Fruit fly (Drosophila melanogaster): ENCODE results near the gene D19B.

Gene D19B

DNA sequence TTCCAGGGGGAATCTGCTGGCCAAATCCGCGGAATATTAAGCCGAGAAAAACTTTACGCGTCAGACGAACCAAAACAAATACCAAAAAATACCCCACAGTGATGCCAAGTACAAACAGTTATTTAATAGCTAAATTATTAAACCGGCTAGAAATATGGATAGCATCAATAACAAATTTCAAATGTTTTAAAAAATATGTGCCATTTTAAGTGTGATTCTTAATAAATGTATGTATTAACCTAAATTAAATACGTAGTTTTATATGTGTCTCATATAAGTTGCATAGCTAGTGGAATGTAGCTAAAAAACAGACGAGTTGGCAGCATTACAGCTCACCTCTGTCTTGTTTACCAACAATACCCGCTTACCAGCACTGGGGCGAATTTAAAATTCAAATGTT, 2.9 kb downstream of the D19B start, which contains the start of gene CG10274 (continued):
- TF ChIP-seq Chrac-16 (GFP tag; optimal IDR thresholded peaks at IDR 0.05), result peak; percentile 85
- TF ChIP-seq CG18011 (GFP tag; optimal IDR thresholded peaks at IDR 0.05), result peak; percentile 59
- TF ChIP-seq pros (GFP tag; optimal IDR thresholded peaks at IDR 0.05), result no peak
- TF ChIP-seq CG8924 (tag; optimal IDR thresholded peaks at IDR 0.05), result peak; percentile 79
- no peak for TF ChIP-seq Meics (GFP tag; optimal IDR thresholded peaks at IDR 0.05)
- TF ChIP-seq luna (GFP tag; optimal IDR thresholded peaks at IDR 0.05), result peak; percentile 65
- no peak for TF ChIP-seq scrt (GFP tag; optimal IDR thresholded peaks at IDR 0.05)
- TF ChIP-seq CG3995 (GFP tag; optimal IDR thresholded peaks at IDR 0.05), result peak; percentile 79
- TF ChIP-seq Awh (GFP tag; IDR thresholded peaks at IDR 0.05), result no peak
- peak; percentile 52 for TF ChIP-seq gfzf (GFP tag; optimal IDR thresholded peaks at IDR 0.05)
- peak; percentile 72 for TF ChIP-seq CG18764 (GFP tag; optimal IDR thresholded peaks at IDR 0.05)
- TF ChIP-seq Ptx1 (GFP tag; IDR thresholded peaks at IDR 0.05), result peak; percentile 76
- TF ChIP-seq lov (optimal IDR thresholded peaks at IDR 0.05), result no peak
- TF ChIP-seq lov (GFP tag; IDR thresholded peaks at IDR 0.05), result no peak
- peak; percentile 16 for TF ChIP-seq CG30431 (GFP tag; optimal IDR thresholded peaks at IDR 0.05)
- no peak for TF ChIP-seq Scr (GFP tag; IDR thresholded peaks at IDR 0.05; ENCODE audit: partially characterized antibody)
- TF ChIP-seq CG9817 (tag; optimal IDR thresholded peaks at IDR 0.05), result peak; percentile 81
- TF ChIP-seq ac (GFP tag; optimal IDR thresholded peaks at IDR 0.05), result no peak
- peak; percentile 67 for TF ChIP-seq CG9437 (GFP tag; optimal IDR thresholded peaks at IDR 0.05)
- TF ChIP-seq H15 (GFP tag; IDR thresholded peaks at IDR 0.05), result peak; percentile 47; the same call in 1 of the 3 replicates
- TF ChIP-seq gcm2 (GFP tag; optimal IDR thresholded peaks at IDR 0.05), result peak; percentile 54
- no peak for TF ChIP-seq ATbp (GFP tag; optimal IDR thresholded peaks at IDR 0.05)
- TF ChIP-seq CG3163 (GFP tag; optimal IDR thresholded peaks at IDR 0.05), result peak; percentile 15
- TF ChIP-seq CG12744 (GFP tag; optimal IDR thresholded peaks at IDR 0.05), result peak; percentile 48
- no peak for TF ChIP-seq otp (GFP tag; IDR thresholded peaks at IDR 0.05)
- TF ChIP-seq bowl (GFP tag; IDR thresholded peaks at IDR 0.05), result no peak
- TF ChIP-seq CG15479 (GFP tag; optimal IDR thresholded peaks at IDR 0.05), result no peak
- no peak for TF ChIP-seq CG5180 (GFP tag; optimal IDR thresholded peaks at IDR 0.05)
- TF ChIP-seq CG2202 (tag; optimal IDR thresholded peaks at IDR 0.05), result peak; percentile 57
- no peak for TF ChIP-seq Dll (GFP tag; IDR thresholded peaks at IDR 0.05; ENCODE audit: partially characterized antibody)
- TF ChIP-seq CG10366 (GFP tag; IDR thresholded peaks at IDR 0.05), result peak; percentile 50
- no peak for TF ChIP-seq Dfd (GFP tag; optimal IDR thresholded peaks at IDR 0.05)
- no peak for TF ChIP-seq BtbVII (GFP tag; optimal IDR thresholded peaks at IDR 0.05)
- TF ChIP-seq CG7357 (GFP tag; IDR thresholded peaks at IDR 0.05), result peak; percentile 33; the same call in 1 of the 3 replicates
- TF ChIP-seq CG7987 (GFP tag; optimal IDR thresholded peaks at IDR 0.05), result peak; percentile 1
- TF ChIP-seq CG2129 (GFP tag; IDR thresholded peaks at IDR 0.05; ENCODE audit: partially characterized antibody), result no peak
- peak; percentile 50 for TF ChIP-seq CG3838 (GFP tag; optimal IDR thresholded peaks at IDR 0.05)
- TF ChIP-seq CG1602 (GFP tag; optimal IDR thresholded peaks at IDR 0.05), result peak; percentile 71
- TF ChIP-seq CG6683 (GFP tag; optimal IDR thresholded peaks at IDR 0.05), result peak; percentile 39
- TF ChIP-seq CTCF (GFP tag; optimal IDR thresholded peaks at IDR 0.05), result no peak
- TF ChIP-seq CG6272 (GFP tag; IDR thresholded peaks at IDR 0.05), result 0 out of 2 replicates have a peak, but pooled peaks have one; percentile 47
- peak; percentile 71 for TF ChIP-seq CG4404 (GFP tag; IDR thresholded peaks at IDR 0.05)
- no peak for TF ChIP-seq Oaz (GFP tag; IDR thresholded peaks at IDR 0.05)
- no peak for TF ChIP-seq CG12071 (GFP tag; optimal IDR thresholded peaks at IDR 0.05)
- TF ChIP-seq CG13296 (GFP tag; optimal IDR thresholded peaks at IDR 0.05), result no peak
- TF ChIP-seq CG9932 (GFP tag; IDR thresholded peaks at IDR 0.05), result peak; percentile 88
- peak; percentile 78 for TF ChIP-seq CG3847 (GFP tag; IDR thresholded peaks at IDR 0.05)
- TF ChIP-seq lilli (GFP tag; optimal IDR thresholded peaks at IDR 0.05), result peak; percentile 85
- TF ChIP-seq salm (tag; optimal IDR thresholded peaks at IDR 0.05), result no peak
- TF ChIP-seq Sox100B (GFP tag; optimal IDR thresholded peaks at IDR 0.05), result no peak
- TF ChIP-seq CG10979 (tag; optimal IDR thresholded peaks at IDR 0.05), result peak; percentile 74
- TF ChIP-seq gro (GFP tag; optimal IDR thresholded peaks at IDR 0.05), result peak; percentile 77

All from whole organism, embryonic.